Worm (Caenorhabditis elegans) whole organism, young adult: ENCODE measurements around the gene fbxa-138.

Source experiments
- F10E7.11 ChIP-seq: sonication (generic microtip); optimal IDR thresholded peaks from 2 replicates; lab custom pipeline; 2017; ENCODE audit warnings: mild to moderate bottlenecking, missing genetic modification characterization, moderate library complexity, missing compliant biosample characterization
- F39B2.1 ChIP-seq: fragments of 200-800 bp; sonication (Bioruptor generic); IDR thresholded peaks from 2 replicates; pipeline ENCODE4 v1.3.6; 2022; ENCODE audit warnings: missing genetic modification reagents, missing genetic modification characterization, missing compliant biosample characterization
- F52B5.7 ChIP-seq: sonication (generic microtip); optimal IDR thresholded peaks from 2 replicates; lab custom pipeline; 2016; ENCODE audit warnings: mild to moderate bottlenecking, missing genetic modification characterization, missing compliant biosample characterization
- Y53F4B.3 ChIP-seq: fragments of 200-800 bp; sonication (Bioruptor generic); IDR thresholded peaks from 2 replicates; pipeline ENCODE4 v1.3.6; 2022; ENCODE audit warnings: missing genetic modification reagents, missing genetic modification characterization, missing compliant biosample characterization
- Y95B8A.8 ChIP-seq: fragments of 200-800 bp; sonication (Bioruptor generic); IDR thresholded peaks from 2 replicates; pipeline ENCODE4 v1.3.6; 2022; ENCODE audit warnings: missing genetic modification reagents, missing genetic modification characterization, missing compliant biosample characterization
- ceh-91 ChIP-seq: fragments of 200-800 bp; sonication (Bioruptor generic); IDR thresholded peaks from 2 replicates; pipeline ENCODE4 v1.3.6; 2022; ENCODE audit warnings: missing genetic modification reagents, missing genetic modification characterization, missing compliant biosample characterization
- dpff-1 ChIP-seq: sonication (generic microtip); optimal IDR thresholded peaks from 2 replicates; lab custom pipeline; 2017; ENCODE audit warnings: mild to moderate bottlenecking, missing genetic modification characterization, missing compliant biosample characterization
- egrh-3 ChIP-seq: fragments of 200-800 bp; sonication (Bioruptor generic); IDR thresholded peaks from 2 replicates; pipeline ENCODE4 v1.3.6; 2022; ENCODE audit warnings: missing genetic modification reagents, missing genetic modification characterization, missing compliant biosample characterization
- let-607 ChIP-seq, 2 experiments: fragments of 200-800 bp in 1 of 2; sonication (Bioruptor generic) in 1 of 2; sonication (generic microtip) in 1 of 2; optimal IDR thresholded peaks; 2 replicates each; lab custom pipeline; 2016 to 2018; ENCODE audit warnings: mild to moderate bottlenecking in 2 of 2, missing compliant biosample characterization in 2 of 2, missing genetic modification characterization in 2 of 2, moderate library complexity in 2 of 2, missing genotype in 1 of 2
- lin-40 ChIP-seq: sonication (generic microtip); optimal IDR thresholded peaks from 2 replicates; lab custom pipeline; 2016; ENCODE audit warnings: missing genetic modification characterization, mild to moderate bottlenecking, missing compliant biosample characterization, missing genotype, missing genetic modification reagents
- lsy-27 ChIP-seq: sonication (generic microtip); optimal IDR thresholded peaks from 2 replicates; lab custom pipeline; 2017; ENCODE audit warnings: missing genetic modification characterization, mild to moderate bottlenecking, missing compliant biosample characterization, antibody characterized with exemption, missing genotype, borderline replicate concordance; ENCODE audit not compliant: insufficient read depth
- nfya-1 ChIP-seq: sonication (generic microtip); optimal IDR thresholded peaks from 2 replicates; lab custom pipeline; 2017; ENCODE audit warnings: antibody characterized with exemption, missing compliant biosample characterization, missing genetic modification characterization, borderline replicate concordance; ENCODE audit not compliant: insufficient read depth
- unc-62 ChIP-seq: fragments of 150-350 bp; optimal IDR thresholded peaks from 2 replicates; lab custom pipeline; 2014; ENCODE audit warnings: missing biosample characterization, missing genetic modification reagents, missing genetic modification characterization
- ztf-22 ChIP-seq: fragments of 200-800 bp; sonication (Bioruptor generic); optimal IDR thresholded peaks from 2 replicates; lab custom pipeline; 2018; ENCODE audit warnings: mild to moderate bottlenecking, missing genetic modification characterization, moderate library complexity, missing compliant biosample characterization

- TF ChIP-seq Y53F4B.3 (GFP tag; lab: Robert Waterston, UW) (no peak), let-607 (tag; optimal IDR thresholded peaks at IDR 0.05; lab: Kevin White, UChicago) (no peak), lsy-27 (no peak), nfya-1 (tag; lab: Kevin White, UChicago) (no peak), Y95B8A.8 (GFP tag; lab: Robert Waterston, UW) (no peak), ceh-91 (GFP tag; lab: Robert Waterston, UW) (no peak), ztf-22 (no peak), unc-62 (no peak), dpff-1 (tag; lab: Kevin White, UChicago) (no peak), egrh-3 (no peak), lin-40 (tag; lab: Kevin White, UChicago) (no peak), F52B5.7 (tag; lab: Kevin White, UChicago) (no peak), F39B2.1 (GFP tag; lab: Robert Waterston, UW) (no peak), F10E7.11 (tag; lab: Kevin White, UChicago) (no peak)
Observed at ce11 chrIII:1374355-1374807, 9.7 kb downstream of the fbxa-138 start, which contains the start of gene Y82E9BR.20.
